Fruit fly (Drosophila melanogaster) whole organism, embryonic: ENCODE measurements around the gene aqz.
A peak's percentile ranks its signal among the peaks of the same experiment; 100 is the strongest.

Source experiments
- Atf-2 ChIP-seq: fragments of 200-800 bp; sonication (Bioruptor generic); optimal IDR thresholded peaks from 2 replicates; lab custom pipeline; 2016; ENCODE audit warnings: missing biosample characterization, missing genetic modification characterization
- Awh ChIP-seq: fragments of 200-800 bp; sonication (Bioruptor generic); IDR thresholded peaks from 2 replicates; pipeline ENCODE4, ENCODE4 v1.3.6; 2022; ENCODE audit warnings: missing biosample characterization, missing genetic modification characterization
- B-H2 ChIP-seq: fragments of 200-800 bp; sonication (Bioruptor generic); optimal IDR thresholded peaks from 2 replicates; lab custom pipeline; 2018; ENCODE audit warnings: missing biosample characterization, mild to moderate bottlenecking, missing genetic modification characterization
- C15 ChIP-seq: fragments of 200-800 bp; sonication (Bioruptor generic); IDR thresholded peaks from 3 replicates; pipeline ENCODE4 v1.3.6; 2022; ENCODE audit warnings: missing biosample characterization, missing genetic modification characterization
- CG10147 ChIP-seq: fragments of 200-800 bp; sonication (Bioruptor generic); optimal IDR thresholded peaks from 2 replicates; lab custom pipeline; 2019; ENCODE audit warnings: missing biosample characterization, mild to moderate bottlenecking, missing genetic modification characterization, moderate library complexity
- CG13296 ChIP-seq: fragments of 200-800 bp; sonication (Bioruptor generic); optimal IDR thresholded peaks from 3 replicates; lab custom pipeline; 2018; ENCODE audit warnings: missing biosample characterization, mild to moderate bottlenecking, missing genetic modification characterization
- CG14667 ChIP-seq: fragments of 200-800 bp; sonication (Bioruptor generic); IDR thresholded peaks from 2 replicates; pipeline ENCODE4 v1.3.6; 2022; ENCODE audit warnings: missing biosample characterization, missing genetic modification characterization
- CG1529 ChIP-seq: fragments of 200-800 bp; sonication (Bioruptor generic); optimal IDR thresholded peaks from 3 replicates; lab custom pipeline; 2018; ENCODE audit warnings: missing biosample characterization, missing genetic modification characterization
- CG1647 ChIP-seq: fragments of 200-800 bp; sonication (Bioruptor generic); optimal IDR thresholded peaks from 3 replicates; lab custom pipeline; 2016; ENCODE audit warnings: missing biosample characterization, missing genetic modification characterization
- CG17568 ChIP-seq: fragments of 200-800 bp; sonication (Bioruptor generic); optimal IDR thresholded peaks from 2 replicates; lab custom pipeline; 2018; ENCODE audit warnings: missing biosample characterization, mild to moderate bottlenecking, missing genetic modification characterization, moderate library complexity
- CG17912 ChIP-seq: fragments of 200-800 bp; sonication (Bioruptor generic); optimal IDR thresholded peaks from 2 replicates; lab custom pipeline; 2018; ENCODE audit warnings: missing biosample characterization, mild to moderate bottlenecking, missing genetic modification characterization
- CG2129 ChIP-seq: fragments of 200-800 bp; sonication (Bioruptor generic); IDR thresholded peaks from 2 replicates; pipeline ENCODE4 v1.3.6; 2022; ENCODE audit warnings: missing biosample characterization, missing genetic modification characterization; ENCODE audit not compliant: partially characterized antibody
- CG2875 ChIP-seq: fragments of 200-800 bp; sonication (Bioruptor generic); optimal IDR thresholded peaks from 2 replicates; lab custom pipeline; 2017; ENCODE audit warnings: missing biosample characterization, mild to moderate bottlenecking, missing genetic modification characterization, missing genetic modification reagents
- CG30431 ChIP-seq: fragments of 200-800 bp; sonication (Bioruptor generic); optimal IDR thresholded peaks from 2 replicates; lab custom pipeline; 2017; ENCODE audit warnings: missing biosample characterization, missing genetic modification characterization
- CG31388 ChIP-seq: fragments of 200-800 bp; sonication (Bioruptor generic); optimal IDR thresholded peaks from 2 replicates; lab custom pipeline; 2016; ENCODE audit warnings: missing biosample characterization, missing genetic modification characterization
- CG3163 ChIP-seq: fragments of 200-800 bp; sonication (Bioruptor generic); optimal IDR thresholded peaks from 3 replicates; lab custom pipeline; 2016; ENCODE audit warnings: missing biosample characterization, missing genetic modification characterization
- CG8359 ChIP-seq: fragments of 200-800 bp; sonication (Bioruptor generic); optimal IDR thresholded peaks from 2 replicates; lab custom pipeline; 2017; ENCODE audit warnings: missing biosample characterization, mild to moderate bottlenecking, missing genetic modification characterization, borderline replicate concordance
- CoRest ChIP-seq: fragments of 200-800 bp; sonication (Bioruptor generic); optimal IDR thresholded peaks from 3 replicates; lab custom pipeline; 2018; ENCODE audit warnings: missing biosample characterization, mild to moderate bottlenecking, missing genetic modification characterization, moderate library complexity
- Deaf1 ChIP-seq: fragments of 200-800 bp; optimal IDR thresholded peaks from 3 replicates; lab custom pipeline; 2019; ENCODE audit warnings: missing biosample characterization, mild to moderate bottlenecking, missing genetic modification characterization, moderate library complexity
- Fer1 ChIP-seq: fragments of 200-800 bp; sonication (Bioruptor generic); optimal IDR thresholded peaks from 2 replicates; lab custom pipeline; 2017; ENCODE audit warnings: missing biosample characterization, mild to moderate bottlenecking, missing genetic modification characterization
- H15 ChIP-seq: fragments of 200-800 bp; sonication (Bioruptor generic); IDR thresholded peaks from 3 replicates; pipeline ENCODE4 v1.3.6; 2022; ENCODE audit warnings: missing biosample characterization, missing genetic modification characterization
- HLH54F ChIP-seq: fragments of 200-800 bp; sonication (Bioruptor generic); optimal IDR thresholded peaks from 3 replicates; lab custom pipeline; 2016; ENCODE audit warnings: missing biosample characterization, missing genetic modification characterization
- Hr3 ChIP-seq: fragments of 200-800 bp; sonication (Bioruptor generic); optimal IDR thresholded peaks from 3 replicates; lab custom pipeline; 2016; ENCODE audit warnings: missing biosample characterization, missing genetic modification characterization
- Mad ChIP-seq: fragments of 200-800 bp; sonication (Bioruptor generic); optimal IDR thresholded peaks from 2 replicates; lab custom pipeline; 2016; ENCODE audit warnings: missing biosample characterization, missing genetic modification characterization
- Trl ChIP-seq, 3 experiments: fragments of >200 bp in 2 of 3; fragments of 200-800 bp in 1 of 3; sonication (Bioruptor generic) in 1 of 3; optimal IDR thresholded peaks; 2 replicates in 1 of 3; 3 replicates in 2 of 3; lab custom pipeline; 2016 to 2017; ENCODE audit warnings: missing biosample characterization in 1 of 3, missing genetic modification characterization in 1 of 3
- Vsx1 ChIP-seq: fragments of 200-800 bp; sonication (Bioruptor generic); optimal IDR thresholded peaks from 2 replicates; lab custom pipeline; 2017; ENCODE audit warnings: missing biosample characterization, mild to moderate bottlenecking, missing genetic modification characterization, missing genetic modification reagents
- Xrp1 ChIP-seq: fragments of 200-800 bp; sonication (Bioruptor generic); IDR thresholded peaks from 2 replicates; pipeline ENCODE4 v1.3.6; 2022; ENCODE audit warnings: missing biosample characterization, missing genetic modification characterization
- ash1 ChIP-seq: fragments of 200-800 bp; sonication (Bioruptor generic); optimal IDR thresholded peaks from 2 replicates; lab custom pipeline; 2018; ENCODE audit warnings: missing biosample characterization, mild to moderate bottlenecking, missing genetic modification characterization
- bab2 ChIP-seq: fragments of 200-800 bp; sonication (Bioruptor generic); optimal IDR thresholded peaks from 2 replicates; lab custom pipeline; 2016; ENCODE audit warnings: missing biosample characterization, missing genetic modification characterization
- ci ChIP-seq: fragments of 200-800 bp; sonication (Bioruptor generic); IDR thresholded peaks from 3 replicates; pipeline ENCODE4 v1.3.6; 2022; ENCODE audit warnings: missing biosample characterization, missing genetic modification characterization
- croc ChIP-seq: fragments of 200-800 bp; sonication (Bioruptor generic); conservative IDR thresholded peaks from 3 replicates; pipeline ENCODE4 v1.3.6; 2022; ENCODE audit warnings: missing biosample characterization, missing genetic modification characterization
- eve ChIP-seq, 2 experiments: fragments of >200 bp; optimal IDR thresholded peaks; 2 replicates each; lab custom pipeline; 2017; ENCODE audit warnings: missing biosample characterization in 2 of 2, missing genetic modification characterization in 2 of 2
- fd102C ChIP-seq: fragments of 200-800 bp; sonication (Bioruptor generic); optimal IDR thresholded peaks from 2 replicates; lab custom pipeline; 2018; ENCODE audit warnings: missing biosample characterization, mild to moderate bottlenecking, missing genetic modification characterization, moderate library complexity
- hkb ChIP-seq, 2 experiments: fragments of 200-800 bp in 1 of 2; fragments of >200 bp in 1 of 2; sonication (Bioruptor generic) in 1 of 2; IDR thresholded peaks in 1 of 2; optimal IDR thresholded peaks in 1 of 2; 2 replicates each; pipeline versions ENCODE4 v1.3.6 to Lab custom; 2017 to 2022; ENCODE audit warnings: missing biosample characterization in 1 of 2, missing genetic modification characterization in 1 of 2
- insv ChIP-seq, 2 experiments: fragments of 200-800 bp; sonication (Bioruptor generic); optimal IDR thresholded peaks; 3 replicates each; lab custom pipeline; 2016 to 2018; ENCODE audit warnings: missing biosample characterization in 2 of 2, missing genetic modification characterization in 2 of 2
- jing ChIP-seq: fragments of 200-800 bp; sonication (Bioruptor generic); optimal IDR thresholded peaks from 2 replicates; lab custom pipeline; 2018; ENCODE audit warnings: missing biosample characterization, mild to moderate bottlenecking, missing genetic modification characterization
- kah ChIP-seq: fragments of 200-800 bp; sonication (Bioruptor generic); optimal IDR thresholded peaks from 2 replicates; lab custom pipeline; 2018; ENCODE audit warnings: missing biosample characterization, mild to moderate bottlenecking, missing genetic modification characterization
- kni ChIP-seq: fragments of 200-800 bp; sonication (Bioruptor generic); optimal IDR thresholded peaks from 3 replicates; lab custom pipeline; 2017; ENCODE audit warnings: mild to moderate bottlenecking, missing biosample characterization, missing genetic modification reagents, missing genetic modification characterization
- mld ChIP-seq: fragments of 200-800 bp; sonication (Bioruptor generic); IDR thresholded peaks from 3 replicates; pipeline ENCODE4 v1.3.6; 2022; ENCODE audit warnings: missing biosample characterization, missing genetic modification characterization; ENCODE audit not compliant: partially characterized antibody
- oc ChIP-seq: fragments of 200-800 bp; sonication (Bioruptor generic); optimal IDR thresholded peaks from 2 replicates; lab custom pipeline; 2018; ENCODE audit warnings: missing biosample characterization, mild to moderate bottlenecking, missing genetic modification characterization, moderate library complexity
- p53 ChIP-seq: fragments of 200-800 bp; sonication (Bioruptor generic); optimal IDR thresholded peaks from 2 replicates; lab custom pipeline; 2016; ENCODE audit warnings: missing biosample characterization, missing genetic modification characterization
- pros ChIP-seq: fragments of 200-800 bp; sonication (Bioruptor generic); optimal IDR thresholded peaks from 3 replicates; lab custom pipeline; 2019; ENCODE audit warnings: missing biosample characterization, mild to moderate bottlenecking, missing genetic modification characterization, moderate library complexity
- repo ChIP-seq: fragments of 200-800 bp; sonication (Bioruptor generic); optimal IDR thresholded peaks from 2 replicates; lab custom pipeline; 2016; ENCODE audit warnings: missing biosample characterization, missing genetic modification characterization
- sc ChIP-seq, 3 experiments: fragments of >200 bp in 2 of 3; fragments of 200-800 bp in 1 of 3; sonication (Bioruptor generic) in 1 of 3; optimal IDR thresholded peaks; 2 replicates in 2 of 3; 3 replicates in 1 of 3; lab custom pipeline; 2017; ENCODE audit warnings: mild to moderate bottlenecking in 1 of 3, missing biosample characterization in 1 of 3, missing genetic modification characterization in 1 of 3, missing genetic modification reagents in 1 of 3
- sens ChIP-seq: fragments of 200-800 bp; sonication (Bioruptor generic); peaks from one replicate; lab custom pipeline; 2016; ENCODE audit warnings: missing biosample characterization, missing genetic modification characterization
- sr ChIP-seq: fragments of 200-800 bp; sonication (Bioruptor generic); IDR thresholded peaks from 3 replicates; pipeline ENCODE4 v1.3.6; 2022; ENCODE audit warnings: missing biosample characterization, missing genetic modification characterization
- tll ChIP-seq, 2 experiments: fragments of 200-800 bp in 1 of 2; fragments of >200 bp in 1 of 2; sonication (Bioruptor generic) in 1 of 2; optimal IDR thresholded peaks; 2 replicates each; lab custom pipeline; 2017 to 2019; ENCODE audit warnings: missing biosample characterization in 2 of 2, missing genetic modification characterization in 2 of 2, mild to moderate bottlenecking in 1 of 2, moderate library complexity in 1 of 2
- toy ChIP-seq: fragments of 200-800 bp; sonication (Bioruptor generic); IDR thresholded peaks from 2 replicates; pipeline ENCODE4 v1.3.6; 2022; ENCODE audit warnings: missing biosample characterization, missing genetic modification characterization
- trem ChIP-seq: fragments of 200-800 bp; optimal IDR thresholded peaks from 3 replicates; lab custom pipeline; 2019; ENCODE audit warnings: missing biosample characterization, mild to moderate bottlenecking, missing genetic modification characterization, moderate library complexity
- vvl ChIP-seq: fragments of 200-800 bp; sonication (Bioruptor generic); IDR thresholded peaks from 2 replicates; pipeline ENCODE4 v1.3.6; 2022; ENCODE audit warnings: missing biosample characterization, missing genetic modification characterization

The aqz gene

dm6 chr3R:8848190-8848589, 27.7 kb upstream of the aqz start:
- TF ChIP-seq oc (tag; lab: Kevin White, UChicago) (no peak), jing (GFP tag; lab: Kevin White, UChicago) (no peak), CG1647 (GFP tag; lab: Kevin White, UChicago) (no peak), CG8359 (no peak), HLH54F (GFP tag; lab: Kevin White, UChicago) (no peak), CG10147 (GFP tag; lab: Kevin White, UChicago) (no peak), eve (GFP tag; optimal IDR thresholded peaks at IDR 0.05; lab: Kevin White, UChicago) (peak in 1 of 2 experiments; percentile 14), C15 (GFP tag; lab: Robert Waterston, UW) (no peak), kah (GFP tag; lab: Kevin White, UChicago) (no peak), CG3163 (GFP tag; lab: Kevin White, UChicago) (peak; percentile 37), Trl (optimal IDR thresholded peaks at IDR 0.05; lab: Kevin White, UChicago) (peak in 1 of 2 experiments; percentile 1), Trl (GFP tag; optimal IDR thresholded peaks at IDR 0.05; lab: Kevin White, UChicago) (no peak), Hr3 (GFP tag; lab: Kevin White, UChicago) (no peak), pros (GFP tag; lab: Kevin White, UChicago) (peak; percentile 86), CG17912 (GFP tag; lab: Kevin White, UChicago) (no peak), CG2875 (no peak), Mad (GFP tag; lab: Kevin White, UChicago) (no peak), ash1 (GFP tag; lab: Kevin White, UChicago) (peak; percentile 16), CoRest (tag; lab: Kevin White, UChicago) (no peak), kni (GFP tag; lab: Kevin White, UChicago) (peak; percentile 81), p53 (peak; percentile 89), croc (no peak), repo (GFP tag; lab: Kevin White, UChicago) (no peak), Atf-2 (no peak), trem (tag; lab: Kevin White, UChicago) (no peak), insv (GFP tag; optimal IDR thresholded peaks at IDR 0.05; lab: Kevin White, UChicago) (no peak), Fer1 (no peak), sr (GFP tag; lab: Robert Waterston, UW) (no peak), vvl (GFP tag; lab: Robert Waterston, UW) (no peak), Xrp1 (GFP tag; lab: Robert Waterston, UW) (peak; percentile 30; the same call in 1 of the 2 replicates), bab2 (GFP tag; lab: Kevin White, UChicago) (no peak), CG31388 (GFP tag; lab: Kevin White, UChicago) (no peak), sc (optimal IDR thresholded peaks at IDR 0.05; lab: Kevin White, UChicago) (no peak), sc (GFP tag; optimal IDR thresholded peaks at IDR 0.05; lab: Kevin White, UChicago) (no peak), H15 (GFP tag; lab: Robert Waterston, UW) (no peak), CG30431 (GFP tag; lab: Kevin White, UChicago) (no peak), CG2129 (GFP tag; lab: Robert Waterston, UW) (no peak), toy (GFP tag; lab: Robert Waterston, UW) (no peak), CG13296 (GFP tag; lab: Kevin White, UChicago) (no peak), mld (GFP tag; lab: Robert Waterston, UW) (no peak), fd102C (no peak), sens (GFP tag; lab: Kevin White, UChicago) (peak; percentile 2), CG14667 (GFP tag; lab: Robert Waterston, UW) (no peak), ci (GFP tag; lab: Robert Waterston, UW) (no peak), hkb (optimal IDR thresholded peaks at IDR 0.05; lab: Kevin White, UChicago) (no peak), hkb (GFP tag; IDR thresholded peaks at IDR 0.05; lab: Robert Waterston, UW) (no peak), B-H2 (GFP tag; lab: Kevin White, UChicago) (no peak), tll (GFP tag; optimal IDR thresholded peaks at IDR 0.05; lab: Kevin White, UChicago) (peak in 1 of 2 experiments; percentile 80), Awh (GFP tag; lab: Robert Waterston, UW) (no peak), CG17568 (GFP tag; lab: Kevin White, UChicago) (no peak), Vsx1 (GFP tag; lab: Kevin White, UChicago) (no peak), Deaf1 (tag; lab: Kevin White, UChicago) (no peak), CG1529 (GFP tag; lab: Kevin White, UChicago) (no peak)
